Fruit fly (Drosophila melanogaster) whole organism, embryonic: ENCODE data around the gene COX7AL2.
A peak's percentile ranks its signal among the peaks of the same experiment; 100 is the strongest.

Source experiments
- Ada2b ChIP-seq: fragments of 200-800 bp; sonication (Bioruptor generic); IDR thresholded peaks from 2 replicates; pipeline ENCODE4 v1.3.6; 2022; ENCODE audit warnings: missing biosample characterization, missing genetic modification characterization
- CG11723 ChIP-seq: fragments of 200-800 bp; sonication (Bioruptor generic); optimal IDR thresholded peaks from 2 replicates; lab custom pipeline; 2017; ENCODE audit warnings: missing biosample characterization, mild to moderate bottlenecking, missing genetic modification characterization
- CG14441 ChIP-seq: fragments of 200-800 bp; sonication (Bioruptor generic); IDR thresholded peaks from 2 replicates; pipeline ENCODE4 v1.3.6; 2022; ENCODE audit warnings: missing biosample characterization, missing genetic modification characterization
- CG15514 ChIP-seq: fragments of 200-800 bp; sonication (Bioruptor generic); optimal IDR thresholded peaks from 3 replicates; lab custom pipeline; 2017; ENCODE audit warnings: missing biosample characterization, missing genetic modification characterization, mild to moderate bottlenecking, moderate library complexity, missing genetic modification reagents
- CG17612 ChIP-seq: fragments of 200-800 bp; sonication (Bioruptor generic); IDR thresholded peaks from 2 replicates; pipeline ENCODE4 v1.3.6; 2022; ENCODE audit warnings: missing biosample characterization, missing genetic modification characterization
- CG2889 ChIP-seq: fragments of 200-800 bp; sonication (Bioruptor generic); IDR thresholded peaks from 3 replicates; pipeline ENCODE4 v1.3.6; 2022; ENCODE audit warnings: missing biosample characterization, missing genetic modification characterization
- CG31441 ChIP-seq: fragments of 200-800 bp; sonication (Bioruptor generic); IDR thresholded peaks from 2 replicates; pipeline ENCODE4 v1.3.6; 2022; ENCODE audit warnings: missing biosample characterization, missing genetic modification characterization
- CG3163 ChIP-seq: fragments of 200-800 bp; sonication (Bioruptor generic); optimal IDR thresholded peaks from 3 replicates; lab custom pipeline; 2016; ENCODE audit warnings: missing biosample characterization, missing genetic modification characterization
- CG32532 ChIP-seq: fragments of 200-800 bp; sonication (Bioruptor generic); IDR thresholded peaks from 2 replicates; pipeline ENCODE4 v1.3.6; 2022; ENCODE audit warnings: missing biosample characterization, missing genetic modification characterization
- CG33557 ChIP-seq: fragments of 200-800 bp; sonication (Bioruptor generic); optimal IDR thresholded peaks from 2 replicates; lab custom pipeline; 2019; ENCODE audit warnings: missing biosample characterization, mild to moderate bottlenecking, missing genetic modification characterization, moderate library complexity
- CG5245 ChIP-seq: fragments of 200-800 bp; sonication (Bioruptor generic); optimal IDR thresholded peaks from 3 replicates; lab custom pipeline; 2016; ENCODE audit warnings: missing biosample characterization, missing genetic modification characterization
- CG6654 ChIP-seq: fragments of 200-800 bp; sonication (Bioruptor generic); optimal IDR thresholded peaks from 2 replicates; lab custom pipeline; 2017; ENCODE audit warnings: missing biosample characterization, mild to moderate bottlenecking, missing genetic modification characterization
- CG8388 ChIP-seq: fragments of 200-800 bp; sonication (Bioruptor generic); optimal IDR thresholded peaks from 2 replicates; lab custom pipeline; 2019; ENCODE audit warnings: missing biosample characterization, mild to moderate bottlenecking, missing genetic modification characterization, moderate library complexity
- D ChIP-seq, 2 experiments: fragments of 200-800 bp in 1 of 2; fragments of >200 bp in 1 of 2; sonication (Bioruptor generic) in 1 of 2; optimal IDR thresholded peaks; 2 replicates in 1 of 2; 3 replicates in 1 of 2; lab custom pipeline; 2017; ENCODE audit warnings: mild to moderate bottlenecking in 1 of 2, missing biosample characterization in 1 of 2, missing genetic modification characterization in 1 of 2, missing genetic modification reagents in 1 of 2
- Dp ChIP-seq: fragments of 200-800 bp; sonication (Bioruptor generic); optimal IDR thresholded peaks from 2 replicates; lab custom pipeline; 2018; ENCODE audit warnings: missing biosample characterization, mild to moderate bottlenecking, missing genetic modification characterization, moderate library complexity
- Eip74EF ChIP-seq, 2 experiments: fragments of 200-800 bp in 1 of 2; fragments of >200 bp in 1 of 2; sonication (Bioruptor generic) in 1 of 2; optimal IDR thresholded peaks; 2 replicates each; lab custom pipeline; 2017 to 2019; ENCODE audit warnings: missing biosample characterization in 2 of 2, missing genetic modification characterization in 2 of 2, mild to moderate bottlenecking in 1 of 2, moderate library complexity in 1 of 2
- Hey ChIP-seq: fragments of 200-800 bp; sonication (Bioruptor generic); optimal IDR thresholded peaks from 3 replicates; lab custom pipeline; 2018; ENCODE audit warnings: missing biosample characterization, mild to moderate bottlenecking, missing genetic modification characterization
- HmgZ ChIP-seq: fragments of 200-800 bp; sonication (Bioruptor generic); optimal IDR thresholded peaks from 2 replicates; lab custom pipeline; 2018; ENCODE audit warnings: missing biosample characterization, mild to moderate bottlenecking, missing genetic modification characterization
- MBD-R2 ChIP-seq: fragments of 200-800 bp; sonication (Bioruptor generic); IDR thresholded peaks from 2 replicates; pipeline ENCODE4 v1.3.6; 2022; ENCODE audit warnings: missing biosample characterization, missing genetic modification characterization
- MTF-1 ChIP-seq: fragments of 200-800 bp; sonication (Bioruptor generic); optimal IDR thresholded peaks from 2 replicates; lab custom pipeline; 2018; ENCODE audit warnings: missing biosample characterization, mild to moderate bottlenecking, missing genetic modification characterization, borderline replicate concordance
- Nf-YC ChIP-seq: fragments of 200-800 bp; optimal IDR thresholded peaks from 3 replicates; lab custom pipeline; 2019; ENCODE audit warnings: missing biosample characterization, mild to moderate bottlenecking, missing genetic modification characterization, moderate library complexity
- Side ChIP-seq: fragments of 200-800 bp; sonication (Bioruptor generic); optimal IDR thresholded peaks from 2 replicates; lab custom pipeline; 2016; ENCODE audit warnings: missing biosample characterization, missing genetic modification characterization
- Spps ChIP-seq: fragments of 200-800 bp; sonication (Bioruptor generic); optimal IDR thresholded peaks from 2 replicates; lab custom pipeline; 2018; ENCODE audit warnings: missing biosample characterization, mild to moderate bottlenecking, missing genetic modification characterization
- abd-A ChIP-seq: fragments of 200-800 bp; sonication (Bioruptor generic); optimal IDR thresholded peaks from 3 replicates; lab custom pipeline; 2019; ENCODE audit warnings: missing biosample characterization, mild to moderate bottlenecking, missing genetic modification characterization, moderate library complexity
- ase ChIP-seq: fragments of 200-800 bp; sonication (Bioruptor generic); IDR thresholded peaks from 3 replicates; pipeline ENCODE4 v1.3.6; 2022; ENCODE audit warnings: missing biosample characterization, missing genetic modification characterization
- bigmax ChIP-seq: fragments of 200-800 bp; sonication (Bioruptor generic); optimal IDR thresholded peaks from 2 replicates; lab custom pipeline; 2018; ENCODE audit warnings: missing biosample characterization, mild to moderate bottlenecking, missing genetic modification characterization
- cad ChIP-seq: fragments of >200 bp; optimal IDR thresholded peaks from 2 replicates; lab custom pipeline; 2017; ENCODE audit warnings: missing biosample characterization, missing genetic modification characterization
- chif ChIP-seq, 2 experiments: fragments of 200-800 bp; sonication (Bioruptor generic); optimal IDR thresholded peaks; 3 replicates each; lab custom pipeline; 2016; ENCODE audit warnings: missing biosample characterization in 2 of 2, missing genetic modification characterization in 2 of 2
- chinmo ChIP-seq: fragments of 200-800 bp; sonication (Bioruptor generic); IDR thresholded peaks from 4 replicates; pipeline ENCODE4 v1.3.6; 2022; ENCODE audit warnings: missing biosample characterization, missing genetic modification characterization; ENCODE audit not compliant: partially characterized antibody
- chn ChIP-seq: fragments of 200-800 bp; sonication (Bioruptor generic); optimal IDR thresholded peaks from 2 replicates; lab custom pipeline; 2016; ENCODE audit warnings: missing biosample characterization, missing genetic modification characterization
- disco-r ChIP-seq: fragments of 200-800 bp; sonication (Bioruptor generic); optimal IDR thresholded peaks from 2 replicates; lab custom pipeline; 2016; ENCODE audit warnings: missing biosample characterization, missing genetic modification characterization
- dmrt99B ChIP-seq: fragments of 200-800 bp; sonication (Bioruptor generic); optimal IDR thresholded peaks from 2 replicates; lab custom pipeline; 2018; ENCODE audit warnings: missing biosample characterization, mild to moderate bottlenecking, missing genetic modification characterization, moderate library complexity
- dysf ChIP-seq: fragments of 200-800 bp; sonication (Bioruptor generic); IDR thresholded peaks from 3 replicates; pipeline ENCODE4 v1.3.6; 2022; ENCODE audit warnings: missing biosample characterization, missing genetic modification characterization
- emc ChIP-seq: fragments of 200-800 bp; sonication (Bioruptor generic); optimal IDR thresholded peaks from 2 replicates; lab custom pipeline; 2016; ENCODE audit warnings: missing biosample characterization, missing genetic modification characterization
- fd102C ChIP-seq: fragments of 200-800 bp; sonication (Bioruptor generic); optimal IDR thresholded peaks from 2 replicates; lab custom pipeline; 2018; ENCODE audit warnings: missing biosample characterization, mild to moderate bottlenecking, missing genetic modification characterization, moderate library complexity
- gfzf ChIP-seq: fragments of 200-800 bp; sonication (Bioruptor generic); optimal IDR thresholded peaks from 2 replicates; lab custom pipeline; 2016; ENCODE audit warnings: missing biosample characterization, mild to moderate bottlenecking, missing genetic modification characterization, moderate library complexity
- gsb-n ChIP-seq: fragments of 200-800 bp; sonication (Bioruptor generic); optimal IDR thresholded peaks from 3 replicates; lab custom pipeline; 2018; ENCODE audit warnings: missing biosample characterization, mild to moderate bottlenecking, missing genetic modification characterization
- gt ChIP-seq: fragments of 200-800 bp; sonication (Bioruptor generic); IDR thresholded peaks from 2 replicates; pipeline ENCODE4 v1.3.6; 2022; ENCODE audit warnings: missing biosample characterization, missing genetic modification characterization
- lola ChIP-seq, 3 experiments: fragments of >200 bp in 2 of 3; fragments of 200-800 bp in 1 of 3; sonication (Bioruptor generic) in 1 of 3; optimal IDR thresholded peaks; 2 replicates each; lab custom pipeline; 2017 to 2019; ENCODE audit warnings: missing biosample characterization in 3 of 3, missing genetic modification characterization in 3 of 3, mild to moderate bottlenecking in 1 of 3, moderate library complexity in 1 of 3
- lov ChIP-seq, 2 experiments: fragments of 200-800 bp in 1 of 2; fragments of >200 bp in 1 of 2; sonication (Bioruptor generic) in 1 of 2; IDR thresholded peaks in 1 of 2; optimal IDR thresholded peaks in 1 of 2; 2 replicates in 1 of 2; 3 replicates in 1 of 2; pipeline versions ENCODE4 v1.3.6 to Lab custom; 2017 to 2022; ENCODE audit warnings: missing biosample characterization in 1 of 2, missing genetic modification characterization in 1 of 2
- org-1 ChIP-seq: fragments of 200-800 bp; sonication (Bioruptor generic); optimal IDR thresholded peaks from 2 replicates; lab custom pipeline; 2017; ENCODE audit warnings: missing biosample characterization, missing genetic modification characterization
- p53 ChIP-seq: fragments of 200-800 bp; sonication (Bioruptor generic); optimal IDR thresholded peaks from 2 replicates; lab custom pipeline; 2016; ENCODE audit warnings: missing biosample characterization, missing genetic modification characterization
- pros ChIP-seq: fragments of 200-800 bp; sonication (Bioruptor generic); optimal IDR thresholded peaks from 3 replicates; lab custom pipeline; 2019; ENCODE audit warnings: missing biosample characterization, mild to moderate bottlenecking, missing genetic modification characterization, moderate library complexity
- pum ChIP-seq: fragments of 200-800 bp; sonication (Bioruptor generic); optimal IDR thresholded peaks from 2 replicates; lab custom pipeline; 2016; ENCODE audit warnings: missing biosample characterization, missing genetic modification characterization
- sima ChIP-seq: fragments of 200-800 bp; sonication (Bioruptor generic); optimal IDR thresholded peaks from 2 replicates; lab custom pipeline; 2016; ENCODE audit warnings: missing biosample characterization, missing genetic modification characterization
- ssp ChIP-seq: fragments of 200-800 bp; sonication (Bioruptor generic); IDR thresholded peaks from 2 replicates; pipeline ENCODE4 v1.3.6; 2022; ENCODE audit warnings: missing biosample characterization, missing genetic modification characterization
- tap ChIP-seq: fragments of 200-800 bp; optimal IDR thresholded peaks from 3 replicates; lab custom pipeline; 2019; ENCODE audit warnings: missing biosample characterization, mild to moderate bottlenecking, missing genetic modification characterization, moderate library complexity

The COX7AL2 gene

dm6 chr2L:2198613-2199432 is 1.1 kb upstream of the COX7AL2 start (continued):
- peak in 1 of 3 experiments; percentile 83 for TF ChIP-seq lola (GFP tag; optimal IDR thresholded peaks at IDR 0.05; lab: Kevin White, UChicago)
- TF ChIP-seq pros (GFP tag; lab: Kevin White, UChicago) = peak; percentile 42
- TF ChIP-seq Eip74EF (GFP tag; optimal IDR thresholded peaks at IDR 0.05; lab: Kevin White, UChicago) = peak in 1 of 2 experiments; percentile 73
- TF ChIP-seq CG33557 = peak; percentile 32
- TF ChIP-seq dysf = no peak
- no peak for TF ChIP-seq CG17612 (GFP tag; lab: Robert Waterston, UW)
- TF ChIP-seq gfzf = no peak
- TF ChIP-seq CG5245 = peak; percentile 85
- TF ChIP-seq bigmax = no peak
- peak; percentile 95 for TF ChIP-seq Nf-YC (tag; lab: Kevin White, UChicago)
- TF ChIP-seq CG11723 (GFP tag; lab: Kevin White, UChicago) = peak; percentile 57
- TF ChIP-seq CG15514 = peak; percentile 71
- TF ChIP-seq disco-r = peak; percentile 59
- no peak for TF ChIP-seq ssp (GFP tag; lab: Robert Waterston, UW)
- no peak for TF ChIP-seq cad (GFP tag; lab: Kevin White, UChicago)
- TF ChIP-seq abd-A = peak; percentile 84
- TF ChIP-seq D (optimal IDR thresholded peaks at IDR 0.05; lab: Kevin White, UChicago) = no peak
- TF ChIP-seq D (GFP tag; optimal IDR thresholded peaks at IDR 0.05; lab: Kevin White, UChicago) = peak; percentile 87
- TF ChIP-seq gt (GFP tag; lab: Robert Waterston, UW) = no peak
- peak; percentile 60 for TF ChIP-seq MTF-1 (GFP tag; lab: Kevin White, UChicago)
- TF ChIP-seq CG31441 (GFP tag; lab: Robert Waterston, UW) = no peak
- TF ChIP-seq pum (GFP tag; lab: Kevin White, UChicago) = peak; percentile 87
- peak; percentile 67 for TF ChIP-seq CG6654 (GFP tag; lab: Kevin White, UChicago)
- TF ChIP-seq dmrt99B = peak; percentile 88
- TF ChIP-seq HmgZ = peak; percentile 79
- peak; percentile 86 for TF ChIP-seq org-1 (GFP tag; lab: Kevin White, UChicago)
- TF ChIP-seq sima (GFP tag; lab: Kevin White, UChicago) = peak; percentile 28
- peak; percentile 62 for TF ChIP-seq emc (GFP tag; lab: Kevin White, UChicago)
- TF ChIP-seq Dp (GFP tag; lab: Kevin White, UChicago) = no peak
- TF ChIP-seq CG8388 (GFP tag; lab: Kevin White, UChicago) = peak; percentile 86
- TF ChIP-seq CG2889 (GFP tag; lab: Robert Waterston, UW) = no peak
- TF ChIP-seq chn (GFP tag; lab: Kevin White, UChicago) = peak; percentile 82
- TF ChIP-seq chif (GFP tag; optimal IDR thresholded peaks at IDR 0.05; lab: Kevin White, UChicago) = peak; percentile 89 to 91
- peak; percentile 51 for TF ChIP-seq CG3163
- TF ChIP-seq gsb-n = peak; percentile 86
- TF ChIP-seq Hey = peak; percentile 93
- TF ChIP-seq fd102C = no peak
- peak; percentile 20 for TF ChIP-seq p53 (GFP tag; lab: Kevin White, UChicago)
- TF ChIP-seq lov (optimal IDR thresholded peaks at IDR 0.05; lab: Kevin White, UChicago) = no peak
- TF ChIP-seq lov (GFP tag; IDR thresholded peaks at IDR 0.05; lab: Robert Waterston, UW) = no peak
- TF ChIP-seq MBD-R2 = no peak
- no peak for TF ChIP-seq Ada2b (GFP tag; lab: Robert Waterston, UW)
- TF ChIP-seq Side (GFP tag; lab: Kevin White, UChicago) = peak; percentile 90
- TF ChIP-seq chinmo (GFP tag; lab: Robert Waterston, UW) = no peak
- TF ChIP-seq Spps (tag; lab: Kevin White, UChicago) = peak; percentile 82
- TF ChIP-seq CG14441 (GFP tag; lab: Robert Waterston, UW) = no peak
- peak; percentile 74 for TF ChIP-seq tap (tag; lab: Kevin White, UChicago)
- no peak for TF ChIP-seq ase (GFP tag; lab: Robert Waterston, UW)
- no peak for TF ChIP-seq CG32532 (GFP tag; lab: Robert Waterston, UW)
